Worm (Caenorhabditis elegans) whole organism, early embryonic: ENCODE results near the gene C35C5.9.

ENCODE experiments used
- B0310.2 ChIP-seq: sonication (generic microtip); optimal IDR thresholded peaks from 2 replicates; lab custom pipeline; 2016; ENCODE audit warnings: mild to moderate bottlenecking, missing genetic modification characterization, missing compliant biosample characterization
- F13C5.2 ChIP-seq: sonication (generic microtip); optimal IDR thresholded peaks from 2 replicates; lab custom pipeline; 2017; ENCODE audit warnings: mild to moderate bottlenecking, missing genetic modification characterization, inconsistent platforms, missing compliant biosample characterization
- aly-1 ChIP-seq: sonication (generic microtip); optimal IDR thresholded peaks from 2 replicates; lab custom pipeline; 2016; ENCODE audit warnings: missing genetic modification characterization, missing compliant biosample characterization
- ama-1 ChIP-seq: fragments of 150-350 bp; optimal IDR thresholded peaks from 2 replicates; lab custom pipeline; 2014
- ceh-13 ChIP-seq: fragments of 200-800 bp; sonication (Bioruptor generic); optimal IDR thresholded peaks from 2 replicates; lab custom pipeline; 2018; ENCODE audit warnings: mild to moderate bottlenecking, missing genetic modification characterization, missing compliant biosample characterization
- ceh-36 ChIP-seq: sonication (generic microtip); optimal IDR thresholded peaks from 2 replicates; lab custom pipeline; 2016; ENCODE audit warnings: missing genetic modification characterization, inconsistent platforms, missing compliant biosample characterization
- ets-7 ChIP-seq: sonication (generic microtip); optimal IDR thresholded peaks from 2 replicates; lab custom pipeline; 2016; ENCODE audit warnings: missing genotype, missing genetic modification characterization, missing compliant biosample characterization
- flt-1 ChIP-seq: fragments of 200-800 bp; sonication (Bioruptor generic); IDR thresholded peaks from 2 replicates; pipeline ENCODE4 v1.3.6; 2022; ENCODE audit warnings: missing genetic modification characterization, missing compliant biosample characterization
- hmbx-1 ChIP-seq: sonication (generic microtip); optimal IDR thresholded peaks from 2 replicates; lab custom pipeline; 2016; ENCODE audit warnings: mild to moderate bottlenecking, missing genetic modification characterization, missing compliant biosample characterization
- hmg-4 ChIP-seq: fragments of 200-800 bp; sonication (Bioruptor generic); optimal IDR thresholded peaks from 2 replicates; lab custom pipeline; 2018; ENCODE audit warnings: mild to moderate bottlenecking, missing genetic modification characterization, missing compliant biosample characterization
- hnd-1 ChIP-seq: sonication (generic microtip); optimal IDR thresholded peaks from 2 replicates; lab custom pipeline; 2016; ENCODE audit warnings: missing genetic modification characterization, missing compliant biosample characterization
- pes-1 ChIP-seq: fragments of 200-800 bp; sonication (Bioruptor generic); IDR thresholded peaks from 2 replicates; pipeline ENCODE4 v1.3.6; 2022; ENCODE audit warnings: missing genetic modification reagents, missing genetic modification characterization, missing compliant biosample characterization
- scrt-1 ChIP-seq: fragments of 200-800 bp; sonication (Bioruptor generic); IDR thresholded peaks from 2 replicates; pipeline ENCODE4 v1.3.6; 2022; ENCODE audit warnings: missing genetic modification characterization, missing compliant biosample characterization
- sea-1 ChIP-seq: fragments of 200-800 bp; sonication (Bioruptor generic); conservative IDR thresholded peaks from 2 replicates; pipeline ENCODE4 v1.3.6; 2022; ENCODE audit warnings: missing genetic modification characterization, missing compliant biosample characterization
- tbx-11 ChIP-seq: fragments of 200-800 bp; sonication (Bioruptor generic); IDR thresholded peaks from 2 replicates; pipeline ENCODE4 v1.3.6; 2022; ENCODE audit warnings: missing genetic modification characterization, missing compliant biosample characterization
- tbx-37 ChIP-seq: fragments of 200-800 bp; sonication (Bioruptor generic); conservative IDR thresholded peaks from 2 replicates; pipeline ENCODE4 v1.3.6; 2022; ENCODE audit warnings: missing genetic modification reagents, missing genetic modification characterization, missing compliant biosample characterization
- tra-4 ChIP-seq: sonication (generic microtip); optimal IDR thresholded peaks from 2 replicates; lab custom pipeline; 2017; ENCODE audit warnings: missing genetic modification characterization, missing compliant biosample characterization

The C35C5.9 gene

ce11 chrX:11507836-11508235, 28.5 kb upstream of the C35C5.9 start:
- no peak for TF ChIP-seq ets-7 (tag; lab: Kevin White, UChicago)
- TF ChIP-seq ceh-13 (GFP tag; lab: Kevin White, UChicago): no peak
- TF ChIP-seq aly-1 (tag; lab: Kevin White, UChicago): no peak
- TF ChIP-seq scrt-1 (GFP tag; lab: Robert Waterston, UW): no peak
- TF ChIP-seq sea-1: no peak
- no peak for TF ChIP-seq ceh-36 (tag; lab: Kevin White, UChicago)
- TF ChIP-seq B0310.2: no peak
- no peak for TF ChIP-seq F13C5.2 (tag; lab: Kevin White, UChicago)
- TF ChIP-seq hmbx-1 (tag; lab: Kevin White, UChicago): no peak
- no peak for TF ChIP-seq ama-1

DNA sequence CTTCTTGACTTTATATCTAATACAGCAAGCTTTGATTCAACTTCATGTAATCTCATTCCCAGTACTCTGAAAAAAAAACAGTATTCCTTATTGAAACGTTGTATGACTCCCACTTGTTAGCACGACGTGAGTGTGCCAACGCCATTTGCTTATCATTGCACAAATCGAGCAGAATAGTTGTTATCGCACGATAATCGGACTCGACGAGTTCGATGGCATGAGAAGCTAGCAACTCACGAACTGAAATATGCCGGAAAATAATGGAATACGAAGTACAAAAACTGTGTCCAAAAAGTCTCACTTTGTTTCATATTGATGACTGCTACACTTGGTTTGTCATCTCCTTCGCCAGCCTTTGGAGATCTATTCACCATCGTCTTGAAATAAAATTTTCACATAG, 26.8 kb upstream of the C35C5.9 start:
- TF ChIP-seq ets-7 (tag; lab: Kevin White, UChicago): no peak
- TF ChIP-seq ceh-13 (GFP tag; lab: Kevin White, UChicago): no peak
- no peak for TF ChIP-seq tra-4 (tag; lab: Kevin White, UChicago)
- TF ChIP-seq F13C5.2 (tag; lab: Kevin White, UChicago): no peak
- no peak for TF ChIP-seq hnd-1
- no peak for TF ChIP-seq tbx-11 (GFP tag; lab: Robert Waterston, UW)
- no peak for TF ChIP-seq B0310.2
- TF ChIP-seq hmg-4 (GFP tag; lab: Kevin White, UChicago): no peak
- TF ChIP-seq ama-1: no peak
- no peak for TF ChIP-seq flt-1 (GFP tag; lab: Robert Waterston, UW)
- no peak for TF ChIP-seq pes-1 (GFP tag; lab: Robert Waterston, UW)
- TF ChIP-seq sea-1: no peak
- no peak for TF ChIP-seq hmbx-1 (tag; lab: Kevin White, UChicago)
- TF ChIP-seq ceh-36 (tag; lab: Kevin White, UChicago): no peak
- no peak for TF ChIP-seq tbx-37
- no peak for TF ChIP-seq aly-1 (tag; lab: Kevin White, UChicago)

DNA sequence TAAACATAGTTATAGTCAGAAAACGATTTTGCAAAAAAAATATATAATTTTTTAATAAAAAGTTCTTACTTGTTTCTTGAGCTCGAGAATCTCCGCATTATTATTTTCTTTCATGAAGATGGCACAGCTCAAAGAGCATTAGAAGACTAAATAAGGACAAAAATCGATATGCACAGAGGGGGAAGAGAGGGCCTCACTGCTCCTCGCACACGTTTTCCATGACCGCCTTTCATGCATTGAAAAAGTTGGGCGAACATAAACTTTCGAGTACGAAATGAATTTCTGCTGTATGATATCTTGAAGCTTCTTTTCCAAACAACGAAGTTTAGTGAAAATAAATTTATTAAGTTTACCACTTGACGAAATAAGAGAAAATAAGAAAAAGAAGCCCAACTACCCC, 25.1 kb upstream of the C35C5.9 start, which contains the start of gene ccdc-149:
Gene ccdc-149 (minus strand): TSS at position 221 of the 400 bp plus-strand sequence.
- TF ChIP-seq ceh-36 (tag; lab: Kevin White, UChicago) (no peak), hmg-4 (GFP tag; lab: Kevin White, UChicago) (no peak), pes-1 (GFP tag; lab: Robert Waterston, UW) (no peak), B0310.2 (no peak), aly-1 (tag; lab: Kevin White, UChicago) (no peak), sea-1 (no peak), hnd-1 (no peak), flt-1 (GFP tag; lab: Robert Waterston, UW) (no peak), tbx-11 (GFP tag; lab: Robert Waterston, UW) (no peak), scrt-1 (GFP tag; lab: Robert Waterston, UW) (no peak), ama-1 (no peak), tbx-37 (no peak), hmbx-1 (tag; lab: Kevin White, UChicago) (no peak), ceh-13 (GFP tag; lab: Kevin White, UChicago) (no peak), F13C5.2 (tag; lab: Kevin White, UChicago) (no peak), tra-4 (tag; lab: Kevin White, UChicago) (no peak), ets-7 (tag; lab: Kevin White, UChicago) (no peak)

ce11 chrX:11515381-11515780, 21.0 kb upstream of the C35C5.9 start:
- TF ChIP-seq ama-1: no peak
- TF ChIP-seq aly-1 (tag; lab: Kevin White, UChicago): no peak
- no peak for TF ChIP-seq tbx-37
- TF ChIP-seq sea-1: no peak
- no peak for TF ChIP-seq ceh-36 (tag; lab: Kevin White, UChicago)
- TF ChIP-seq scrt-1 (GFP tag; lab: Robert Waterston, UW): no peak
- TF ChIP-seq F13C5.2 (tag; lab: Kevin White, UChicago): no peak
- no peak for TF ChIP-seq hmg-4 (GFP tag; lab: Kevin White, UChicago)
- no peak for TF ChIP-seq ceh-13 (GFP tag; lab: Kevin White, UChicago)
- no peak for TF ChIP-seq hmbx-1 (tag; lab: Kevin White, UChicago)

DNA sequence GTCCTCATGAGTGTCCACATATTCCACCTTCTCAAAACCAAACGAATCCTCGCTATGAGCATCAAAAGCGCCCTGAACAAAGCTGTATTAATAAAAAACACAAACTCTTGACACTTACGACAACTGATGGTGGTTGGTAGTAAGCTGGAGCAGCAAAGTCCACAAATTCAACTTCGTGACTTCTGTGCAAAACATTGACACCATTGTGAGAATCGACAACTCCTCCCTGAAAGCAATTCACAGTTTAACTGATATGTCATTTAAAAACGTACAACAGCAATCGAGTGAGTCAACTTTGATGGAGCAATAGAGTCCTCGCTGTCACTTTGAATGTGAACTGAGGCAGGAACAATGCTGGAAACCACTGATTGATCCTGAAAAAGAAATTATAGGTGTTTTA, 18.9 kb upstream of the C35C5.9 start:
- no peak for TF ChIP-seq B0310.2
- no peak for TF ChIP-seq hmbx-1 (tag; lab: Kevin White, UChicago)
- no peak for TF ChIP-seq hmg-4 (GFP tag; lab: Kevin White, UChicago)
- TF ChIP-seq ceh-36 (tag; lab: Kevin White, UChicago): no peak
- TF ChIP-seq scrt-1 (GFP tag; lab: Robert Waterston, UW): no peak
- TF ChIP-seq ets-7 (tag; lab: Kevin White, UChicago): no peak
- no peak for TF ChIP-seq ama-1
- no peak for TF ChIP-seq ceh-13 (GFP tag; lab: Kevin White, UChicago)
- no peak for TF ChIP-seq pes-1 (GFP tag; lab: Robert Waterston, UW)
- no peak for TF ChIP-seq tra-4 (tag; lab: Kevin White, UChicago)

DNA sequence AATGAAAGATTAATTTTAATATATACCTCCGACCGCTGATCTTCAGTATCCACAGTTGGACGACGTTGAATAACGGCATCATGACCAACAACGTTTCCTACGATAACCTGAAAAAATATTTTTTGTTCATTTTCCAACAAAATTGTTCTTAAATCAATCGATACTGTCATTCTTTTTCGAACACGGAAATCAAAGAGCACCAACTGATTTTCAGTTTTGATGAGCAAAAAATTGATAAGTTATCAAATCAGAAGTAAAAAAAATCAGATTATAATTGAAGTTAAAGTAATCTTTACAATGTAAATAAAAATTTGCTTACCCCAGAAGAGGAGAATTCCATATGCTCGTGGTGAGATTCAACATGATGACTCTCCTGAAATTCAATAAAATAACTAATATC, 18.0 kb upstream of the C35C5.9 start:
- TF ChIP-seq hnd-1 (no peak), aly-1 (tag; lab: Kevin White, UChicago) (no peak), flt-1 (GFP tag; lab: Robert Waterston, UW) (no peak), hmbx-1 (tag; lab: Kevin White, UChicago) (no peak), ceh-36 (tag; lab: Kevin White, UChicago) (no peak), tbx-37 (no peak), ceh-13 (GFP tag; lab: Kevin White, UChicago) (no peak), tbx-11 (GFP tag; lab: Robert Waterston, UW) (no peak), sea-1 (no peak), scrt-1 (GFP tag; lab: Robert Waterston, UW) (no peak), pes-1 (GFP tag; lab: Robert Waterston, UW) (no peak)

- TF ChIP-seq ama-1: no peak
- TF ChIP-seq hmbx-1 (tag; lab: Kevin White, UChicago): no peak
- no peak for TF ChIP-seq ets-7 (tag; lab: Kevin White, UChicago)
- no peak for TF ChIP-seq tbx-11 (GFP tag; lab: Robert Waterston, UW)
- no peak for TF ChIP-seq tbx-37
- no peak for TF ChIP-seq scrt-1 (GFP tag; lab: Robert Waterston, UW)
- TF ChIP-seq B0310.2: no peak
- no peak for TF ChIP-seq sea-1
- no peak for TF ChIP-seq hmg-4 (GFP tag; lab: Kevin White, UChicago)
- no peak for TF ChIP-seq F13C5.2 (tag; lab: Kevin White, UChicago)
- no peak for TF ChIP-seq ceh-13 (GFP tag; lab: Kevin White, UChicago)
- TF ChIP-seq flt-1 (GFP tag; lab: Robert Waterston, UW): no peak
- no peak for TF ChIP-seq tra-4 (tag; lab: Kevin White, UChicago)
- no peak for TF ChIP-seq hnd-1
- no peak for TF ChIP-seq ceh-36 (tag; lab: Kevin White, UChicago)
- TF ChIP-seq aly-1 (tag; lab: Kevin White, UChicago): no peak
- no peak for TF ChIP-seq pes-1 (GFP tag; lab: Robert Waterston, UW)
Observed at ce11 chrX:11519016-11519509, 17.3 kb upstream of the C35C5.9 start, which contains the start of gene hpo-34. TSS of gene hpo-34 (minus strand) at chrX:11519066.
